Worm (Caenorhabditis elegans) whole organism, L2 larva: ENCODE results near the gene ZK1236.1.

Source experiments
- F13H6.1 ChIP-seq: sonication (generic microtip); optimal IDR thresholded peaks from 2 replicates; lab custom pipeline; 2016; ENCODE audit warnings: missing genetic modification characterization, missing compliant biosample characterization
- crh-2 ChIP-seq: sonication (generic microtip); optimal IDR thresholded peaks from 2 replicates; lab custom pipeline; 2017; ENCODE audit warnings: missing biosample characterization, missing genetic modification characterization
- elt-1 ChIP-seq: fragments of 150-350 bp; optimal IDR thresholded peaks from 2 replicates; lab custom pipeline; 2014; ENCODE audit warnings: missing biosample characterization, missing genetic modification characterization
- lin-13 ChIP-seq: fragments of 150-350 bp; optimal IDR thresholded peaks from 2 replicates; lab custom pipeline; 2014; ENCODE audit warnings: missing biosample characterization, missing genetic modification reagents, missing genetic modification characterization
- mab-5 ChIP-seq: fragments of 150-350 bp; optimal IDR thresholded peaks from 2 replicates; lab custom pipeline; 2014; ENCODE audit warnings: missing biosample characterization, missing genetic modification characterization
- nhr-129 ChIP-seq: fragments of 150-350 bp; optimal IDR thresholded peaks from 2 replicates; lab custom pipeline; 2014; ENCODE audit warnings: missing biosample characterization, missing genetic modification characterization
- skn-1 ChIP-seq: sonication (generic microtip); optimal IDR thresholded peaks from 2 replicates; lab custom pipeline; 2017; ENCODE audit warnings: missing biosample characterization, missing genetic modification characterization
- zag-1 ChIP-seq: fragments of 150-350 bp; optimal IDR thresholded peaks from 2 replicates; lab custom pipeline; 2014; ENCODE audit warnings: missing biosample characterization, missing genetic modification characterization

The ZK1236.1 gene

DNA sequence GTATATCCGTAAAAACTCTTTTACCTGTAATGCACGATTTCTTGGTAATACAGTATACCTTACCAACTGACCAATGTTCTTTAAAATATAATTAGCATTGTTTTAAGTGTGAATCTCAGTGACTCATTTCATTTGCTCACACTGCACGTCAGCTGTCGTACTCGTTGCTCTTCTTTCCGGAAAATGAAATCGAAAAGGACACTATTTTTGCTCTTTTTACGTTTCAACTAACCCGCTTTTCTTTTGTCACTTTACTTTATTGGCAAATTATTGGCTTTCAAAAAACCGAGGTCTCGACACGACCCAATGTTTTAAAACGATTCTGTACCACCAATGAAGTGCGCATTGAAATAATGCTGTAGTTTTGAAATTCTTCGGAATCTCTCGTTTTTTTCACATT, 51.3 kb downstream of the ZK1236.1 start, which contains the start of gene F42H10.6:
TSS of gene F42H10.6 (minus strand) at position 101 of the 400 bp plus-strand sequence.
- TF ChIP-seq zag-1 (tag; lab: Kevin White, UChicago) (no peak), F13H6.1 (no peak), nhr-129 (tag; lab: Kevin White, UChicago) (no peak), crh-2 (tag; lab: Kevin White, UChicago) (no peak), mab-5 (tag; lab: Kevin White, UChicago) (no peak), skn-1 (no peak), elt-1 (tag; lab: Kevin White, UChicago) (no peak), lin-13 (GFP tag; lab: Kevin White, UChicago) (no peak)
